Worm (Caenorhabditis elegans) whole organism, L3 larva: Measurements from ENCODE around the gene ldh-1.

Experiments used
- R02D3.7 ChIP-seq: fragments of 150-350 bp; optimal IDR thresholded peaks from 2 replicates; lab custom pipeline; 2014; ENCODE audit warnings: missing biosample characterization, missing genetic modification characterization
- ZK546.5 ChIP-seq: sonication (generic microtip); optimal IDR thresholded peaks from 2 replicates; lab custom pipeline; 2017; ENCODE audit warnings: missing biosample characterization, missing genetic modification characterization
- aly-2 ChIP-seq: fragments of 150-350 bp; optimal IDR thresholded peaks from 2 replicates; lab custom pipeline; 2014; ENCODE audit warnings: missing biosample characterization, missing genetic modification characterization
- ama-1 ChIP-seq: fragments of 150-350 bp; optimal IDR thresholded peaks from 2 replicates; lab custom pipeline; 2018
- ceh-16 ChIP-seq: sonication (generic microtip); optimal IDR thresholded peaks from 2 replicates; lab custom pipeline; 2017; ENCODE audit warnings: missing biosample characterization, missing genetic modification characterization
- ceh-28 ChIP-seq: fragments of 150-350 bp; optimal IDR thresholded peaks from 2 replicates; lab custom pipeline; 2014; ENCODE audit warnings: missing biosample characterization, missing genetic modification reagents, missing genetic modification characterization
- ceh-82 ChIP-seq: fragments of 150-350 bp; optimal IDR thresholded peaks from 2 replicates; lab custom pipeline; 2014; ENCODE audit warnings: missing biosample characterization, missing genetic modification characterization
- ceh-9 ChIP-seq: sonication (generic microtip); optimal IDR thresholded peaks from 2 replicates; lab custom pipeline; 2018; ENCODE audit warnings: missing biosample characterization, missing genetic modification characterization
- daf-12 ChIP-seq: fragments of 150-350 bp; optimal IDR thresholded peaks from 2 replicates; lab custom pipeline; 2014; ENCODE audit warnings: missing biosample characterization, missing genetic modification reagents, missing genetic modification characterization
- egl-27 ChIP-seq: sonication (generic microtip); optimal IDR thresholded peaks from 4 replicates; lab custom pipeline; 2017; ENCODE audit warnings: missing biosample characterization, missing genetic modification reagents, missing genetic modification characterization
- elt-1 ChIP-seq: fragments of 150-350 bp; optimal IDR thresholded peaks from 2 replicates; lab custom pipeline; 2014; ENCODE audit warnings: missing biosample characterization, missing genetic modification characterization
- elt-2 ChIP-seq: sonication (generic microtip); optimal IDR thresholded peaks from 2 replicates; lab custom pipeline; 2016; ENCODE audit warnings: missing genetic modification reagents, mild to moderate bottlenecking, missing genetic modification characterization, missing compliant biosample characterization
- elt-3 ChIP-seq, 3 experiments: fragments of 150-350 bp in 1 of 3; sonication (generic microtip) in 2 of 3; optimal IDR thresholded peaks; 2 replicates in 2 of 3; 4 replicates in 1 of 3; lab custom pipeline; 2014 to 2017; ENCODE audit warnings: missing biosample characterization in 3 of 3, missing genetic modification characterization in 3 of 3
- eor-1 ChIP-seq, 2 experiments: fragments of 150-350 bp; optimal IDR thresholded peaks; 2 replicates each; lab custom pipeline; 2014 to 2018; ENCODE audit warnings: missing biosample characterization in 2 of 2, missing genetic modification characterization in 2 of 2
- fkh-10 ChIP-seq: sonication (generic microtip); optimal IDR thresholded peaks from 2 replicates; lab custom pipeline; 2017; ENCODE audit warnings: missing biosample characterization, missing genetic modification reagents, missing genetic modification characterization
- fkh-2 ChIP-seq: fragments of 150-350 bp; optimal IDR thresholded peaks from 2 replicates; lab custom pipeline; 2014; ENCODE audit warnings: missing biosample characterization, missing genetic modification reagents, missing genetic modification characterization
- fos-1 ChIP-seq: fragments of 150-350 bp; optimal IDR thresholded peaks from 2 replicates; lab custom pipeline; 2014; ENCODE audit warnings: missing biosample characterization, missing genetic modification characterization
- hmg-11 ChIP-seq: sonication (generic microtip); optimal IDR thresholded peaks from 2 replicates; lab custom pipeline; 2016; ENCODE audit warnings: missing genetic modification characterization, missing compliant biosample characterization
- jun-1 ChIP-seq: fragments of 150-350 bp; optimal IDR thresholded peaks from 2 replicates; lab custom pipeline; 2014; ENCODE audit warnings: missing biosample characterization, missing genetic modification reagents, missing genetic modification characterization
- lin-15B ChIP-seq: fragments of 150-350 bp; optimal IDR thresholded peaks from 2 replicates; lab custom pipeline; 2014; ENCODE audit warnings: missing biosample characterization, missing genetic modification characterization
- lin-39 ChIP-seq: fragments of 150-350 bp; optimal IDR thresholded peaks from 2 replicates; lab custom pipeline; 2018; ENCODE audit warnings: missing biosample characterization, missing genetic modification reagents, missing genetic modification characterization
- lsy-12 ChIP-seq: sonication (generic microtip); optimal IDR thresholded peaks from 2 replicates; lab custom pipeline; 2016; ENCODE audit warnings: mild to moderate bottlenecking, missing genetic modification characterization, missing compliant biosample characterization
- mdl-1 ChIP-seq: fragments of 150-350 bp; optimal IDR thresholded peaks from 2 replicates; lab custom pipeline; 2014; ENCODE audit warnings: missing biosample characterization, missing genetic modification characterization
- mml-1 ChIP-seq: fragments of 150-350 bp; sonication (generic microtip); optimal IDR thresholded peaks from 3 replicates; lab custom pipeline; 2014; ENCODE audit warnings: missing biosample characterization, missing genetic modification characterization
- nfya-1 ChIP-seq: sonication (generic microtip); optimal IDR thresholded peaks from 2 replicates; lab custom pipeline; 2017; ENCODE audit warnings: missing genetic modification characterization, mild to moderate bottlenecking, missing compliant biosample characterization, antibody characterized with exemption, moderate library complexity; ENCODE audit not compliant: insufficient read depth
- nhr-23 ChIP-seq: fragments of 150-350 bp; optimal IDR thresholded peaks from 2 replicates; lab custom pipeline; 2014; ENCODE audit warnings: missing biosample characterization, missing genetic modification reagents, missing genetic modification characterization
- nhr-25 ChIP-seq: sonication (generic microtip); optimal IDR thresholded peaks from 2 replicates; lab custom pipeline; 2017; ENCODE audit warnings: missing biosample characterization, missing genetic modification characterization
- nhr-28 ChIP-seq: fragments of 150-350 bp; optimal IDR thresholded peaks from 2 replicates; lab custom pipeline; 2014; ENCODE audit warnings: missing biosample characterization, missing genetic modification characterization
- nhr-43 ChIP-seq: sonication (generic microtip); optimal IDR thresholded peaks from 2 replicates; lab custom pipeline; 2016; ENCODE audit warnings: mild to moderate bottlenecking, missing genetic modification characterization, missing compliant biosample characterization; ENCODE audit not compliant: poor library complexity, severe bottlenecking
- nhr-67 ChIP-seq: fragments of 150-350 bp; optimal IDR thresholded peaks from 2 replicates; lab custom pipeline; 2014; ENCODE audit warnings: missing biosample characterization, missing genetic modification characterization
- nhr-76 ChIP-seq: fragments of 150-350 bp; sonication (generic microtip); optimal IDR thresholded peaks from 5 replicates; lab custom pipeline; 2014; ENCODE audit warnings: missing biosample characterization, missing genetic modification characterization
- pqm-1 ChIP-seq: fragments of 150-350 bp; optimal IDR thresholded peaks from 2 replicates; lab custom pipeline; 2017; ENCODE audit warnings: missing biosample characterization, missing genetic modification characterization, inconsistent platforms
- sea-2 ChIP-seq: fragments of 150-350 bp; sonication (generic microtip); optimal IDR thresholded peaks from 4 replicates; lab custom pipeline; 2014; ENCODE audit warnings: missing biosample characterization, missing genetic modification reagents, missing genetic modification characterization
- skn-1 ChIP-seq: fragments of 150-350 bp; optimal IDR thresholded peaks from 2 replicates; lab custom pipeline; 2014; ENCODE audit warnings: missing biosample characterization, missing genetic modification characterization
- snpc-4 ChIP-seq: fragments of 150-350 bp; optimal IDR thresholded peaks from 2 replicates; lab custom pipeline; 2014; ENCODE audit warnings: missing biosample characterization, missing genetic modification characterization
- unc-39 ChIP-seq: sonication (generic microtip); optimal IDR thresholded peaks from 4 replicates; lab custom pipeline; 2017; ENCODE audit warnings: missing biosample characterization, missing genetic modification characterization
- unc-62 ChIP-seq: fragments of 150-350 bp; sonication (generic microtip); optimal IDR thresholded peaks from 4 replicates; lab custom pipeline; 2014; ENCODE audit warnings: missing biosample characterization, missing genetic modification reagents, missing genetic modification characterization
- zag-1 ChIP-seq: fragments of 150-350 bp; optimal IDR thresholded peaks from 2 replicates; lab custom pipeline; 2014; ENCODE audit warnings: missing biosample characterization, missing genetic modification characterization
- ztf-11 ChIP-seq: fragments of 150-350 bp; optimal IDR thresholded peaks from 2 replicates; lab custom pipeline; 2014; ENCODE audit warnings: missing biosample characterization, missing genetic modification characterization

Gene ldh-1

ce11 chrII:11732513-11732912 lies 8.5 kb downstream of the ldh-1 start, which contains the start of gene F13D12.8:
F13D12.8 (minus strand) TSS chrII:11732594.
- TF ChIP-seq lin-39 (tag; lab: Kevin White, UChicago) (peak; percentile 23), snpc-4 (peak; percentile 2), nhr-43 (tag; lab: Kevin White, UChicago) (no peak)
- TF ChIP-seq, all 47 proteins: peak for 2

ce11 chrII:11733850-11734249 lies 9.8 kb downstream of the ldh-1 start:
- no peak for TF ChIP-seq nhr-43 (tag; lab: Kevin White, UChicago)
- TF ChIP-seq elt-3 (tag; optimal IDR thresholded peaks at IDR 0.05; lab: Kevin White, UChicago): no peak
- TF ChIP-seq nhr-67 (tag; lab: Kevin White, UChicago): no peak
- TF ChIP-seq elt-1: peak; percentile 74
- TF ChIP-seq unc-62 (GFP tag; lab: Kevin White, UChicago): no peak

ce11 chrII:11737347-11737746 lies 13.3 kb downstream of the ldh-1 start:
- peak; percentile 36 for TF ChIP-seq nfya-1
- no peak for TF ChIP-seq snpc-4
- TF ChIP-seq nhr-23 (tag; lab: Kevin White, UChicago): peak; percentile 83
- peak; percentile 88 for TF ChIP-seq nhr-25 (tag; lab: Kevin White, UChicago)
- no peak for TF ChIP-seq fkh-10 (GFP tag; lab: Kevin White, UChicago)
- TF ChIP-seq nhr-43 (tag; lab: Kevin White, UChicago): peak; percentile 79
- no peak for TF ChIP-seq skn-1 (tag; lab: Kevin White, UChicago)
- peak; percentile 17 for TF ChIP-seq unc-62 (GFP tag; lab: Kevin White, UChicago)

- TF ChIP-seq pqm-1 (tag; lab: Kevin White, UChicago) (peak; percentile 94), hmg-11 (no peak), elt-2 (peak; percentile 94)
- TF ChIP-seq, all 47 proteins: peak for 2
These were observed 15.2 kb downstream of the ldh-1 start, which contains the start of gene ctsa-1.2 for ce11 chrII:11739199-11739598. ctsa-1.2 (plus strand) TSS chrII:11739358.

ce11 chrII:11742320-11742719 lies 18.3 kb downstream of the ldh-1 start:
- TF ChIP-seq ztf-11 (tag; lab: Kevin White, UChicago) (no peak), fos-1 (tag; lab: Kevin White, UChicago) (no peak), ZK546.5 (tag; lab: Kevin White, UChicago) (no peak), lsy-12 (tag; lab: Kevin White, UChicago) (no peak), elt-2 (no peak), nhr-28 (tag; lab: Kevin White, UChicago) (no peak), fkh-2 (tag; lab: Kevin White, UChicago) (no peak), zag-1 (tag; lab: Kevin White, UChicago) (no peak), daf-12 (tag; lab: Kevin White, UChicago) (no peak), ceh-28 (no peak), eor-1 (tag; optimal IDR thresholded peaks at IDR 0.05; lab: Kevin White, UChicago) (no peak), unc-39 (tag; lab: Kevin White, UChicago) (no peak), fkh-10 (GFP tag; lab: Kevin White, UChicago) (no peak), mdl-1 (tag; lab: Kevin White, UChicago) (no peak), mml-1 (tag; lab: Kevin White, UChicago) (no peak), snpc-4 (no peak), ama-1 (lab: Kevin White, UChicago) (no peak), pqm-1 (tag; lab: Kevin White, UChicago) (no peak)

ce11 chrII:11746782-11747288 lies 22.8 kb downstream of the ldh-1 start:
- TF ChIP-seq zag-1 (tag; lab: Kevin White, UChicago) (peak; percentile 22), aly-2 (tag; lab: Kevin White, UChicago) (no peak), mdl-1 (tag; lab: Kevin White, UChicago) (peak; percentile 15), skn-1 (tag; lab: Kevin White, UChicago) (peak; percentile 9), lin-15B (peak; percentile 24), elt-2 (no peak), sea-2 (peak; percentile 32), nhr-43 (tag; lab: Kevin White, UChicago) (no peak), jun-1 (tag; lab: Kevin White, UChicago) (no peak), nfya-1 (peak; percentile 90), nhr-28 (tag; lab: Kevin White, UChicago) (no peak), ceh-28 (peak; percentile 32), nhr-67 (tag; lab: Kevin White, UChicago) (no peak), fos-1 (tag; lab: Kevin White, UChicago) (no peak), snpc-4 (peak; percentile 8), lsy-12 (tag; lab: Kevin White, UChicago) (peak; percentile 59), ceh-16 (no peak), mml-1 (tag; lab: Kevin White, UChicago) (no peak), nhr-76 (no peak), elt-1 (peak; percentile 4), nhr-25 (tag; lab: Kevin White, UChicago) (no peak), ztf-11 (tag; lab: Kevin White, UChicago) (no peak), ZK546.5 (tag; lab: Kevin White, UChicago) (no peak), ceh-9 (no peak), R02D3.7 (tag; lab: Kevin White, UChicago) (no peak), unc-39 (tag; lab: Kevin White, UChicago) (no peak), egl-27 (tag; lab: Kevin White, UChicago) (peak; percentile 70), pqm-1 (tag; lab: Kevin White, UChicago) (no peak), ceh-82 (tag; lab: Kevin White, UChicago) (peak; percentile 53)
